Worm (Caenorhabditis elegans) whole organism, L4 larva: ENCODE measurements around the gene F16G10.8.
A peak's percentile ranks its signal among the peaks of the same experiment; 100 is the strongest.

Source experiments
- F49E8.2 ChIP-seq: sonication (generic microtip); optimal IDR thresholded peaks from 2 replicates; lab custom pipeline; 2016; ENCODE audit warnings: missing compliant biosample characterization, mild to moderate bottlenecking, missing genetic modification characterization, borderline replicate concordance
- Y5F2A.4 ChIP-seq: fragments of 200-800 bp; sonication (Bioruptor generic); optimal IDR thresholded peaks from 2 replicates; lab custom pipeline; 2018; ENCODE audit warnings: mild to moderate bottlenecking, missing genetic modification characterization, missing compliant biosample characterization
- ZK337.2 ChIP-seq: fragments of 200-800 bp; sonication (Bioruptor generic); IDR thresholded peaks from 2 replicates; pipeline ENCODE4 v1.3.6; 2022; ENCODE audit warnings: missing genetic modification reagents, missing genetic modification characterization, missing compliant biosample characterization
- aha-1 ChIP-seq: fragments of 150-350 bp; peaks from one replicate; lab custom pipeline; 2014; ENCODE audit warnings: missing biosample characterization, missing genetic modification characterization
- aly-2 ChIP-seq: sonication (generic microtip); optimal IDR thresholded peaks from 2 replicates; lab custom pipeline; 2018; ENCODE audit warnings: missing biosample characterization, missing genetic modification characterization
- attf-4 ChIP-seq: sonication (generic microtip); optimal IDR thresholded peaks from 3 replicates; lab custom pipeline; 2017; ENCODE audit warnings: missing biosample characterization, missing genetic modification characterization
- daf-12 ChIP-seq: fragments of 150-350 bp; optimal IDR thresholded peaks from 2 replicates; lab custom pipeline; 2014; ENCODE audit warnings: missing biosample characterization, missing genetic modification reagents, missing genetic modification characterization
- dpl-1 ChIP-seq: fragments of 150-350 bp; optimal IDR thresholded peaks from 2 replicates; lab custom pipeline; 2014; ENCODE audit warnings: missing biosample characterization, missing genetic modification reagents, missing genetic modification characterization
- egl-27 ChIP-seq: sonication (generic microtip); optimal IDR thresholded peaks from 3 replicates; lab custom pipeline; 2017; ENCODE audit warnings: missing biosample characterization, missing genetic modification reagents, missing genetic modification characterization
- egl-43 ChIP-seq: fragments of 200-800 bp; sonication (Bioruptor generic); IDR thresholded peaks from 2 replicates; pipeline ENCODE4 v1.3.6; 2022; ENCODE audit warnings: missing genetic modification reagents, missing genetic modification characterization, missing compliant biosample characterization
- fkh-10 ChIP-seq: fragments of 150-350 bp; optimal IDR thresholded peaks from 2 replicates; lab custom pipeline; 2014; ENCODE audit warnings: missing biosample characterization, missing genetic modification reagents, missing genetic modification characterization
- fos-1 ChIP-seq: fragments of 150-350 bp; optimal IDR thresholded peaks from 2 replicates; lab custom pipeline; 2014; ENCODE audit warnings: missing biosample characterization, missing genetic modification characterization
- hlh-11 ChIP-seq: fragments of 200-800 bp; sonication (Bioruptor generic); optimal IDR thresholded peaks from 2 replicates; lab custom pipeline; 2018; ENCODE audit warnings: mild to moderate bottlenecking, missing genetic modification characterization, missing compliant biosample characterization
- lin-1 ChIP-seq: fragments of 200-800 bp; sonication (Bioruptor generic); IDR thresholded peaks from 2 replicates; pipeline ENCODE4 v1.3.6; 2022; ENCODE audit warnings: missing genetic modification reagents, missing genetic modification characterization, missing compliant biosample characterization
- lin-13 ChIP-seq: fragments of 150-350 bp; optimal IDR thresholded peaks from 2 replicates; lab custom pipeline; 2014; ENCODE audit warnings: missing biosample characterization, missing genetic modification reagents, missing genetic modification characterization
- madf-5 ChIP-seq, 2 experiments: fragments of 200-800 bp; sonication (Bioruptor generic); IDR thresholded peaks; 2 replicates each; pipeline ENCODE4 v1.3.6; 2022; ENCODE audit warnings: missing compliant biosample characterization in 2 of 2, missing genetic modification characterization in 2 of 2
- madf-9 ChIP-seq: fragments of 200-800 bp; sonication (Bioruptor generic); conservative IDR thresholded peaks from 2 replicates; pipeline ENCODE4 v1.3.6; 2022; ENCODE audit warnings: missing genetic modification reagents, missing genetic modification characterization, missing compliant biosample characterization
- mdl-1 ChIP-seq, 2 experiments: fragments of 150-350 bp in 1 of 2; sonication (generic microtip) in 1 of 2; optimal IDR thresholded peaks; 2 replicates each; lab custom pipeline; 2014 to 2017; ENCODE audit warnings: missing biosample characterization in 2 of 2, missing genetic modification characterization in 2 of 2
- nhr-42 ChIP-seq: fragments of 200-800 bp; sonication (Bioruptor generic); IDR thresholded peaks from 2 replicates; pipeline ENCODE4 v1.3.6; 2022; ENCODE audit warnings: missing genetic modification characterization, missing compliant biosample characterization
- pqm-1 ChIP-seq: sonication (generic microtip); optimal IDR thresholded peaks from 2 replicates; lab custom pipeline; 2017; ENCODE audit warnings: missing biosample characterization, missing genetic modification characterization
- snpc-1.2 ChIP-seq: fragments of 200-800 bp; sonication (Bioruptor generic); IDR thresholded peaks from 2 replicates; pipeline ENCODE4 v1.3.6; 2022; ENCODE audit warnings: missing genetic modification reagents, missing genetic modification characterization, missing compliant biosample characterization
- snpc-4 ChIP-seq: fragments of 150-350 bp; optimal IDR thresholded peaks from 2 replicates; lab custom pipeline; 2014; ENCODE audit warnings: missing biosample characterization, missing genetic modification characterization
- spr-3 ChIP-seq: fragments of 200-800 bp; sonication (Bioruptor generic); optimal IDR thresholded peaks from 2 replicates; lab custom pipeline; 2018; ENCODE audit warnings: mild to moderate bottlenecking, missing genetic modification characterization, missing compliant biosample characterization
- tag-97 ChIP-seq: fragments of 200-800 bp; sonication (Bioruptor generic); IDR thresholded peaks from 2 replicates; pipeline ENCODE4 v1.3.6; 2022; ENCODE audit warnings: missing genetic modification characterization, missing compliant biosample characterization
- tra-1 ChIP-seq: fragments of 200-800 bp; sonication (Bioruptor generic); IDR thresholded peaks from 2 replicates; pipeline ENCODE4 v1.3.6; 2022; ENCODE audit warnings: missing genetic modification reagents, missing genetic modification characterization, missing compliant biosample characterization
- unc-62 ChIP-seq, 3 experiments: fragments of 150-350 bp in 1 of 3; sonication (generic microtip); optimal IDR thresholded peaks in 2 of 3; peaks in 1 of 3; 1 replicate in 1 of 3; 2 replicates in 2 of 3; lab custom pipeline; 2014 to 2017; ENCODE audit warnings: missing biosample characterization in 3 of 3, missing genetic modification characterization in 3 of 3, missing genetic modification reagents in 3 of 3, missing genotype in 1 of 3
- vab-7 ChIP-seq: fragments of 200-800 bp; sonication (Bioruptor generic); IDR thresholded peaks from 2 replicates; pipeline ENCODE4 v1.3.6; 2022; ENCODE audit warnings: missing genetic modification reagents, missing genetic modification characterization, missing compliant biosample characterization
- zfp-2 ChIP-seq: sonication (generic microtip); optimal IDR thresholded peaks from 2 replicates; lab custom pipeline; 2016; ENCODE audit warnings: mild to moderate bottlenecking, missing genetic modification characterization, missing compliant biosample characterization
- ztf-7 ChIP-seq: fragments of 150-350 bp; optimal IDR thresholded peaks from 2 replicates; lab custom pipeline; 2014; ENCODE audit warnings: missing biosample characterization, missing genetic modification characterization

F16G10.8 gene

ce11 chrII:2378465-2379009 is 4.7 kb downstream of the F16G10.8 start (continued):
- TF ChIP-seq attf-4 (tag; lab: Kevin White, UChicago) (no peak), snpc-1.2 (GFP tag; lab: Robert Waterston, UW) (no peak), snpc-4 (tag; lab: Kevin White, UChicago) (no peak), unc-62 (GFP tag; optimal IDR thresholded peaks at IDR 0.05 in 1 of 2; lab: Kevin White, UChicago) (peak in 1 of 2 experiments; percentile 74), unc-62 (tag; optimal IDR thresholded peaks at IDR 0.05; lab: Kevin White, UChicago) (no peak), tra-1 (GFP tag; lab: Robert Waterston, UW) (peak; percentile 98), fkh-10 (GFP tag; lab: Kevin White, UChicago) (no peak), madf-5 (GFP tag; IDR thresholded peaks at IDR 0.05; lab: Robert Waterston, UW) (no peak), pqm-1 (tag; lab: Kevin White, UChicago) (peak; percentile 100), F49E8.2 (tag; lab: Kevin White, UChicago) (no peak), daf-12 (tag; lab: Kevin White, UChicago) (no peak), vab-7 (GFP tag; lab: Robert Waterston, UW) (no peak), Y5F2A.4 (GFP tag; lab: Kevin White, UChicago) (no peak), egl-43 (no peak), madf-9 (0 out of 2 replicates have a peak, but pooled peaks have one; percentile 7), egl-27 (tag; lab: Kevin White, UChicago) (no peak), ZK337.2 (GFP tag; lab: Robert Waterston, UW) (0 out of 2 replicates have a peak, but pooled peaks have one; percentile 31), lin-13 (GFP tag; lab: Kevin White, UChicago) (peak; percentile 27), nhr-42 (GFP tag; lab: Robert Waterston, UW) (peak; percentile 81), aly-2 (tag; lab: Kevin White, UChicago) (no peak), fos-1 (tag; lab: Kevin White, UChicago) (peak; percentile 88), ztf-7 (tag; lab: Kevin White, UChicago) (no peak), spr-3 (no peak), zfp-2 (tag; lab: Kevin White, UChicago) (no peak), lin-1 (GFP tag; lab: Robert Waterston, UW) (peak; percentile 98)

ce11 chrII:2377751-2378150 is 5.5 kb downstream of the F16G10.8 start, which contains the start of gene F16G10.6:
Gene F16G10.6 (minus strand): TSS chrII:2377851.
- TF ChIP-seq tag-97 (no peak), unc-62 (GFP tag; optimal IDR thresholded peaks at IDR 0.05 in 1 of 2; lab: Kevin White, UChicago) (peak in 1 of 2 experiments; percentile 1), unc-62 (tag; optimal IDR thresholded peaks at IDR 0.05; lab: Kevin White, UChicago) (no peak)

- TF ChIP-seq unc-62 (GFP tag; optimal IDR thresholded peaks at IDR 0.05 in 1 of 2; lab: Kevin White, UChicago) (peak in 1 of 2 experiments; percentile 79), unc-62 (tag; optimal IDR thresholded peaks at IDR 0.05; lab: Kevin White, UChicago) (no peak), dpl-1 (no peak)
Measured at ce11 chrII:2374973-2375372, 8.3 kb downstream of the F16G10.8 start, which contains the start of gene F16G10.2. Gene F16G10.2 (plus strand): TSS chrII:2375273.

ce11 chrII:2372090-2372489 is 11.1 kb downstream of the F16G10.8 start, which contains the start of gene F16G10.3:
Gene F16G10.3 (plus strand): TSS chrII:2372390.
- no peak for TF ChIP-seq ZK337.2 (GFP tag; lab: Robert Waterston, UW)
- TF ChIP-seq tag-97: no peak
- TF ChIP-seq zfp-2 (tag; lab: Kevin White, UChicago): no peak
- TF ChIP-seq aha-1 (tag; lab: Kevin White, UChicago): peak; percentile 66
- no peak for TF ChIP-seq hlh-11 (tag; lab: Kevin White, UChicago)

- no peak for TF ChIP-seq mdl-1 (tag; optimal IDR thresholded peaks at IDR 0.05; lab: Kevin White, UChicago)
- TF ChIP-seq aha-1 (tag; lab: Kevin White, UChicago): peak; percentile 6
- TF ChIP-seq, all 104 proteins: peak for 1
Measured at ce11 chrII:2368956-2369355, 14.3 kb downstream of the F16G10.8 start, which contains the start of gene hpo-25. Gene hpo-25 (plus strand): TSS chrII:2369256.
